Worm (Caenorhabditis elegans): ENCODE results near the gene ubxn-3.
A peak's percentile ranks its signal among the peaks of the same experiment; 100 is the strongest.

Gene ubxn-3

ce11 chrII:220602-221001, at the start of gene ubxn-3:
Gene ubxn-3 (minus strand): TSS chrII:220667.
- TF ChIP-seq lin-38 (GFP tag; IDR thresholded peaks at IDR 0.05) = peak; percentile 43
- no peak for TF ChIP-seq zag-1 (tag; optimal IDR thresholded peaks at IDR 0.05)
- peak in 1 of 2 experiments; percentile 7 for TF ChIP-seq lsy-2 (tag; optimal IDR thresholded peaks at IDR 0.05)
- peak; percentile 16 for TF ChIP-seq F49E8.2 (tag; optimal IDR thresholded peaks at IDR 0.05; ENCODE audit: borderline replicate concordance)
- TF ChIP-seq dmd-8 (GFP tag; IDR thresholded peaks at IDR 0.05) = no peak

- TF ChIP-seq pha-4 (GFP tag; IDR thresholded peaks at IDR 0.05) (no peak), pha-4 (tag; optimal IDR thresholded peaks at IDR 0.05) (no peak), tag-97 (GFP tag; IDR thresholded peaks at IDR 0.05) (no peak), skn-1 (tag; optimal IDR thresholded peaks at IDR 0.05) (no peak), fos-1 (tag; optimal IDR thresholded peaks at IDR 0.05) (no peak), dmd-9 (GFP tag; IDR thresholded peaks at IDR 0.05) (no peak), gei-8 (GFP tag; optimal IDR thresholded peaks at IDR 0.05) (no peak), R02D3.7 (tag; optimal IDR thresholded peaks at IDR 0.05) (no peak)
Measured at ce11 chrII:264053-264452, 43.6 kb upstream of the ubxn-3 start, which contains the start of gene B0432.14. Gene B0432.14 (plus strand): TSS chrII:264353.

- TF ChIP-seq Y105C5A.15 (GFP tag; IDR thresholded peaks at IDR 0.05) (no peak), ama-1 (optimal IDR thresholded peaks at IDR 0.05) (no peak), nhr-6 (tag; optimal IDR thresholded peaks at IDR 0.05) (no peak), tra-1 (GFP tag; IDR thresholded peaks at IDR 0.05) (no peak), nhr-237 (tag; optimal IDR thresholded peaks at IDR 0.05) (no peak), lsy-2 (tag; optimal IDR thresholded peaks at IDR 0.05) (no peak), spr-1 (tag; optimal IDR thresholded peaks at IDR 0.05) (no peak), nhr-77 (tag; optimal IDR thresholded peaks at IDR 0.05) (no peak), unc-39 (tag; optimal IDR thresholded peaks at IDR 0.05) (no peak), hlh-30 (tag; optimal IDR thresholded peaks at IDR 0.05; ENCODE audit: insufficient read depth) (no peak), R02D3.7 (tag; optimal IDR thresholded peaks at IDR 0.05) (no peak), unc-62 (GFP tag; optimal IDR thresholded peaks at IDR 0.05 in 1 of 2) (no peak), unc-62 (tag; optimal IDR thresholded peaks at IDR 0.05) (no peak), snpc-1.2 (GFP tag; IDR thresholded peaks at IDR 0.05) (no peak), nhr-11 (tag; optimal IDR thresholded peaks at IDR 0.05) (no peak)
Measured at ce11 chrII:263563-263962, 43.1 kb upstream of the ubxn-3 start, which contains the start of gene scc-2. Gene scc-2 (minus strand): TSS chrII:263663.

ce11 chrII:257519-257918, 37.1 kb upstream of the ubxn-3 start, which contains the start of gene cat-2:
Gene cat-2 (plus strand): TSS chrII:257819.
- TF ChIP-seq aly-2 (tag; optimal IDR thresholded peaks at IDR 0.05) = no peak
- TF ChIP-seq gei-8 (GFP tag; optimal IDR thresholded peaks at IDR 0.05) = no peak
- no peak for TF ChIP-seq nhr-10 (tag; optimal IDR thresholded peaks at IDR 0.05)
- TF ChIP-seq ztf-11 (tag; optimal IDR thresholded peaks at IDR 0.05) = no peak
- TF ChIP-seq unc-130 (GFP tag; optimal IDR thresholded peaks at IDR 0.05) = no peak
- TF ChIP-seq cey-2 (tag; optimal IDR thresholded peaks at IDR 0.05; ENCODE audit: borderline replicate concordance, insufficient read depth) = no peak
- no peak for TF ChIP-seq T20F7.1 (GFP tag; optimal IDR thresholded peaks at IDR 0.05)

- peak; percentile 75 for TF ChIP-seq aha-1 (tag)
Measured at ce11 chrII:255753-256152, 35.3 kb upstream of the ubxn-3 start.

- TF ChIP-seq spr-1 (tag; optimal IDR thresholded peaks at IDR 0.05) (peak; percentile 91), zip-2 (tag; optimal IDR thresholded peaks at IDR 0.05) (peak; percentile 56), lin-29 (GFP tag; IDR thresholded peaks at IDR 0.05) (peak; percentile 79), tra-1 (GFP tag; IDR thresholded peaks at IDR 0.05) (peak; percentile 81), zag-1 (tag; optimal IDR thresholded peaks at IDR 0.05) (peak; percentile 50), arid-1 (GFP tag; conservative IDR thresholded peaks at IDR 0.05) (peak; percentile 96), daf-16 (GFP tag; optimal IDR thresholded peaks at IDR 0.05) (peak; percentile 25 to 70), daf-16 (tag; optimal IDR thresholded peaks at IDR 0.05) (peak; percentile 80), ZK337.2 (GFP tag; IDR thresholded peaks at IDR 0.05) (no peak), ceh-82 (tag; optimal IDR thresholded peaks at IDR 0.05) (no peak), nhr-102 (tag; optimal IDR thresholded peaks at IDR 0.05) (peak; percentile 91), daf-8 (GFP tag; IDR thresholded peaks at IDR 0.05) (no peak), lin-1 (GFP tag; IDR thresholded peaks at IDR 0.05) (0 out of 2 replicates have a peak, but pooled peaks have one; percentile 41), ceh-62 (tag; optimal IDR thresholded peaks at IDR 0.05) (no peak), ceh-44 (GFP tag; IDR thresholded peaks at IDR 0.05) (peak; percentile 86), attf-4 (tag; optimal IDR thresholded peaks at IDR 0.05) (no peak), gei-8 (GFP tag; optimal IDR thresholded peaks at IDR 0.05) (no peak)
Measured at ce11 chrII:255124-255523, 34.7 kb upstream of the ubxn-3 start.
